Fruit fly (Drosophila melanogaster): ENCODE measurements around the gene Btk.

Btk gene

dm6 chr2L:8279400-8280065 is 21.3 kb downstream of the Btk start (continued):
- no peak for TF ChIP-seq sna (GFP tag; IDR thresholded peaks at IDR 0.05; ENCODE audit: partially characterized antibody)
- TF ChIP-seq CG9437 (GFP tag; optimal IDR thresholded peaks at IDR 0.05), result peak; percentile 6
- TF ChIP-seq HLHmδ (GFP tag; optimal IDR thresholded peaks at IDR 0.05), result no peak
- TF ChIP-seq Vsx1 (GFP tag; optimal IDR thresholded peaks at IDR 0.05), result peak; percentile 32
- TF ChIP-seq CG34376 (GFP tag; optimal IDR thresholded peaks at IDR 0.05), result no peak
- peak; percentile 74 for TF ChIP-seq CG7839 (tag; optimal IDR thresholded peaks at IDR 0.05)
- no peak for TF ChIP-seq gce (GFP tag; IDR thresholded peaks at IDR 0.05)
- peak; percentile 52 for TF ChIP-seq CG1529 (GFP tag; optimal IDR thresholded peaks at IDR 0.05)
- TF ChIP-seq disco-r (GFP tag; optimal IDR thresholded peaks at IDR 0.05), result peak; percentile 17
- TF ChIP-seq CG15073 (GFP tag; optimal IDR thresholded peaks at IDR 0.05), result no peak
- TF ChIP-seq H2.0 (GFP tag; IDR thresholded peaks at IDR 0.05), result peak; percentile 35; the same call in 1 of the 2 replicates
- 0 out of 3 replicates have a peak, but pooled peaks have one; percentile 34 for TF ChIP-seq so (GFP tag; IDR thresholded peaks at IDR 0.05)
- no peak for TF ChIP-seq nau (GFP tag; optimal IDR thresholded peaks at IDR 0.05)
- TF ChIP-seq CG12769 (tag; optimal IDR thresholded peaks at IDR 0.05), result no peak
- TF ChIP-seq CG10543 (GFP tag; optimal IDR thresholded peaks at IDR 0.05), result no peak
- peak; percentile 77 for TF ChIP-seq CG4404 (GFP tag; IDR thresholded peaks at IDR 0.05)
- no peak for TF ChIP-seq schlank (tag; optimal IDR thresholded peaks at IDR 0.05)
- no peak for TF ChIP-seq bbx (GFP tag; IDR thresholded peaks at IDR 0.05; ENCODE audit: partially characterized antibody)
- no peak for TF ChIP-seq ase (GFP tag; IDR thresholded peaks at IDR 0.05)
- peak; percentile 47 for TF ChIP-seq CG7786 (GFP tag; optimal IDR thresholded peaks at IDR 0.05)
- TF ChIP-seq crol (GFP tag; IDR thresholded peaks at IDR 0.05), result peak; percentile 32; the same call in 1 of the 2 replicates
- no peak for TF ChIP-seq CG15479 (GFP tag; optimal IDR thresholded peaks at IDR 0.05)
- TF ChIP-seq CG3407 (GFP tag; optimal IDR thresholded peaks at IDR 0.05), result peak; percentile 55
- TF ChIP-seq CG6765 (GFP tag; optimal IDR thresholded peaks at IDR 0.05), result no peak
- TF ChIP-seq tll (GFP tag; optimal IDR thresholded peaks at IDR 0.05), result no peak
- no peak for TF ChIP-seq Antp (GFP tag; optimal IDR thresholded peaks at IDR 0.05)
- no peak for TF ChIP-seq CG14860 (GFP tag; IDR thresholded peaks at IDR 0.05; ENCODE audit: partially characterized antibody)
- TF ChIP-seq CG2712 (tag; optimal IDR thresholded peaks at IDR 0.05), result peak; percentile 88
- peak; percentile 4 for TF ChIP-seq Meics (GFP tag; optimal IDR thresholded peaks at IDR 0.05)
- no peak for TF ChIP-seq CG42726 (GFP tag; IDR thresholded peaks at IDR 0.05; ENCODE audit: partially characterized antibody)
- TF ChIP-seq CG3281 (GFP tag; optimal IDR thresholded peaks at IDR 0.05), result no peak
- TF ChIP-seq Jarid2 (GFP tag; optimal IDR thresholded peaks at IDR 0.05), result no peak
- TF ChIP-seq CG10209 (GFP tag; optimal IDR thresholded peaks at IDR 0.05), result peak; percentile 67
- no peak for TF ChIP-seq pho (GFP tag; optimal IDR thresholded peaks at IDR 0.05)
- no peak for TF ChIP-seq CG10565 (GFP tag; optimal IDR thresholded peaks at IDR 0.05)
- TF ChIP-seq Hr3 (GFP tag; optimal IDR thresholded peaks at IDR 0.05), result peak; percentile 39
- TF ChIP-seq Dp (GFP tag; optimal IDR thresholded peaks at IDR 0.05), result no peak
- TF ChIP-seq pzg (GFP tag; optimal IDR thresholded peaks at IDR 0.05), result no peak
- no peak for TF ChIP-seq Hmr (GFP tag; optimal IDR thresholded peaks at IDR 0.05)
- peak; percentile 56 for TF ChIP-seq CoRest (tag; optimal IDR thresholded peaks at IDR 0.05)
- TF ChIP-seq br (optimal IDR thresholded peaks at IDR 0.05), result no peak
- peak; percentile 58 for TF ChIP-seq Asciz (GFP tag; optimal IDR thresholded peaks at IDR 0.05)
- TF ChIP-seq CG17612 (GFP tag; IDR thresholded peaks at IDR 0.05), result no peak
- no peak for TF ChIP-seq btn (GFP tag; optimal IDR thresholded peaks at IDR 0.05)
- peak; percentile 82 for TF ChIP-seq CG17328 (GFP tag; IDR thresholded peaks at IDR 0.05)
- no peak for TF ChIP-seq p53 (GFP tag; optimal IDR thresholded peaks at IDR 0.05)
- TF ChIP-seq HLH3B (GFP tag; IDR thresholded peaks at IDR 0.05), result peak; percentile 46; the same call in 1 of the 2 replicates
- TF ChIP-seq fd102C (GFP tag; optimal IDR thresholded peaks at IDR 0.05), result peak; percentile 22
- no peak for TF ChIP-seq insv (GFP tag; optimal IDR thresholded peaks at IDR 0.05)

Measured in whole organism, embryonic.